Fruit fly (Drosophila melanogaster) whole organism, adult: Measurements from ENCODE around the gene drm.

ENCODE experiments used
- CG1620 ChIP-seq: fragments of 200-800 bp; sonication (Bioruptor generic); optimal IDR thresholded peaks from 2 replicates; lab custom pipeline; 2016; ENCODE audit warnings: missing biosample characterization, missing genetic modification characterization
- kay ChIP-seq: fragments of 200-800 bp; sonication (Bioruptor generic); peaks from one replicate; lab custom pipeline; 2016; ENCODE audit warnings: missing biosample characterization, missing genetic modification characterization, borderline replicate concordance
- toe ChIP-seq: fragments of 200-800 bp; sonication (Bioruptor generic); optimal IDR thresholded peaks from 2 replicates; lab custom pipeline; 2016; ENCODE audit warnings: missing biosample characterization, missing genetic modification characterization

DNA sequence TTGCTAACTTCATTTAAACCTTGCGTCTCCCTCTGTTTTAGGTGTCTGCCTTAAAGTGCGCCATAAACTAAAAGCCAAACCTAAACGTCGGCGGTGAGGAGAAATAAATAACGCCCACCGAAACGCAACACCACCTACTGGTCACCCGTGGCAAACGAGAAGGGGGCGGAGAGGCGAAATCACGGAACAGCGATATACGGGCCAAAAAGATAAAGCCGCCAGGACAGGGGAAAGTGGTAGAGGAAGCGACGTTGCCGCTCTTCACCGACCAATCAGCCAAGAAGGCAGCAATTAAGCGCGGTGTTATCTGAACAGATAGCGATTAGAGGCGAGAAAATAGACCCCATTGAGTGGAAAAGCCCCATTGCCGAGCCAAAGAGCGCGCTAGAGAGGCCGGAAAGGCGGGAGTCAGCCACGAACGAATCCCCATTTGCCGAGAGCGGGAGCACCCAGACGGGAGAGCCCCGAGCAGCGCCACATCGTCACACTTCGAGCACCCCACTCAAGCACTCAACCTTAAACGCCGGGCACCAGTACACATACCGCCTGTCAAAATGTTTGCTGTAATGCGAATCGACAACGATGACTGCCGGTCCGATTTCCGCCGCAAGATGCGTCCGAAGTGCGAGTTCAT is 6.1 kb downstream of the drm start:
- TF ChIP-seq toe (GFP tag; lab: Kevin White, UChicago) (no peak), kay (no peak), CG1620 (GFP tag; lab: Kevin White, UChicago) (no peak)
